Fruit fly (Drosophila melanogaster): ENCODE results near the gene mRpL17.

DNA sequence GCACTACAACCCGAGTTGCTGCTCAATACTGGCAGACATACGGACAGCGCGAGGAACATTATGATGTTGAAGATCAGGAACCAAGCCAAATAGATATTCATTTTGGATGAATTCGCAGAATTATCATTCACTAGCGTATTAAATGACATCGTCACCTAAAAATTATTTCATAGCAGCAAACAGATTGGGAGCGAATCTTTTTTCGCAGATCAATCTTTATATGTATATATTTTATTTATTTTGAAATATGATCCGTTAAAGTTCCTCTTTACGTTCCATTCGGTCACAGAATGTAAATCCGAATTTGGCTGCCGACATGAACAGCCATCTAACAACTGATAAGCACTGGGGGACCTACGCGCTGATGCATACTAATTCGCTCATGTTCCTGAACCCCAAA, 1.2 kb downstream of the mRpL17 start, which contains the start of gene CG34263:
- TF ChIP-seq dsx (GFP tag; optimal IDR thresholded peaks at IDR 0.05; ENCODE audit: poor library complexity, severe bottlenecking) (no peak), CG32006 (GFP tag; optimal IDR thresholded peaks at IDR 0.05) (no peak), Blimp-1 (GFP tag; optimal IDR thresholded peaks at IDR 0.05) (no peak), Sox102F (GFP tag; optimal IDR thresholded peaks at IDR 0.05) (no peak), CG1621 (tag; optimal IDR thresholded peaks at IDR 0.05) (no peak), achi (GFP tag; optimal IDR thresholded peaks at IDR 0.05) (no peak), Hr39 (GFP tag; optimal IDR thresholded peaks at IDR 0.05) (no peak), CG7368 (GFP tag; optimal IDR thresholded peaks at IDR 0.05) (no peak), svp (GFP tag) (no peak), fd85E (GFP tag; optimal IDR thresholded peaks at IDR 0.05) (no peak), CG6854 (GFP tag; optimal IDR thresholded peaks at IDR 0.05) (no peak), Hr38 (GFP tag; optimal IDR thresholded peaks at IDR 0.05) (no peak), CG4318 (GFP tag; optimal IDR thresholded peaks at IDR 0.05) (no peak), CG8319 (GFP tag; optimal IDR thresholded peaks at IDR 0.05) (no peak)
